Fruit fly (Drosophila melanogaster) S2 (cell line): Measurements from ENCODE around the gene Mob2.

ENCODE experiments used
- CG8478 ChIP-seq: fragments of >200 bp; optimal IDR thresholded peaks from 2 replicates; lab custom pipeline; 2018
- CTCF ChIP-seq, 2 experiments: fragments of >200 bp; optimal IDR thresholded peaks; 2 replicates each; lab custom pipeline; 2018

DNA sequence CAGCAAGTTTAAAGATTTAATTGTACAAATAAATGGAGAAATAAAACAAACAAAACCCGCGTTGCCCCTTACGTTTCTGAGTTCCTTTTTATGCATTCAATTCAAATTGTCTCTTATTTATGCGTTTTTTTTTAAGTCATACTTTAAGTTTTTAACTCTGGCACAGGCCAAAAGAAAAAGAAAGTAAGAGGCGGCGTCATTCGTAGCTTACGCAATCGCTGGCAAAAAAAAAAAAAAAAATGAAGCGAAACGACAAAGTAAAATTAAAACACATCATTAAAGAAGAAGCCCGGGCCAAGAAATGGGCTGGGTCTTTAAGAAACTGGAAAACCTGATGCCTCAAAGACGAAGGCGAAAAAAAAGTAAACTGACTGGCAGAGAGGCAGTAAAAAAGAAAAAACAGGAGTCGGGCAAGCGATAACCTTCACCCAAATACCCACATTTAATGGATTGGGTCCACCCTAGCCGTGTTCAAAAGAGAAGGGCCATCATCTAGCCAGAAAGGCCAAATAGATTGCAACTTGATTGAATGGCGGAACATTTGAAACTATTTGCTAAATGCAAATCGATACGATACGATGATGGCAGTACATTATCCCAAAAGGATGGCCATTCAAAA is 18.2 kb downstream of the Mob2 start:
- TF ChIP-seq CTCF (optimal IDR thresholded peaks at IDR 0.05; lab: Kevin White, UChicago) (no peak), CG8478 (lab: Kevin White, UChicago) (no peak)
